Worm (Caenorhabditis elegans) whole organism, L4 larva: ENCODE measurements around the gene F26A1.1.

ENCODE experiments used
- D1046.2 ChIP-seq: fragments of 200-800 bp; sonication (Bioruptor generic); IDR thresholded peaks from 2 replicates; pipeline ENCODE4 v1.3.6; 2022; ENCODE audit warnings: missing genetic modification characterization, missing compliant biosample characterization
- F10B5.3 ChIP-seq: sonication (generic microtip); optimal IDR thresholded peaks from 2 replicates; lab custom pipeline; 2016; ENCODE audit warnings: mild to moderate bottlenecking, missing genetic modification characterization, missing compliant biosample characterization
- F37D6.2 ChIP-seq: sonication (generic microtip); optimal IDR thresholded peaks from 2 replicates; lab custom pipeline; 2016; ENCODE audit warnings: mild to moderate bottlenecking, missing genetic modification characterization, missing compliant biosample characterization
- F44E2.7 ChIP-seq: fragments of 200-800 bp; sonication (Bioruptor generic); IDR thresholded peaks from 2 replicates; pipeline ENCODE4 v2.1.2; 2022; ENCODE audit warnings: missing genetic modification characterization, missing compliant biosample characterization
- R02D3.7 ChIP-seq: fragments of 150-350 bp; sonication (generic microtip); optimal IDR thresholded peaks from 3 replicates; lab custom pipeline; 2014; ENCODE audit warnings: missing biosample characterization, missing genetic modification characterization
- T26A8.4 ChIP-seq: fragments of 200-800 bp; sonication (Bioruptor generic); IDR thresholded peaks from 2 replicates; pipeline ENCODE4 v1.3.6; 2022; ENCODE audit warnings: missing genetic modification characterization, missing compliant biosample characterization
- Y48G9A.11 ChIP-seq: fragments of 200-800 bp; sonication (Bioruptor generic); IDR thresholded peaks from 2 replicates; pipeline ENCODE4 v1.3.6; 2022; ENCODE audit warnings: missing genetic modification reagents, missing genetic modification characterization, missing compliant biosample characterization
- ZK337.2 ChIP-seq: fragments of 200-800 bp; sonication (Bioruptor generic); IDR thresholded peaks from 2 replicates; pipeline ENCODE4 v1.3.6; 2022; ENCODE audit warnings: missing genetic modification reagents, missing genetic modification characterization, missing compliant biosample characterization
- aly-2 ChIP-seq: sonication (generic microtip); optimal IDR thresholded peaks from 2 replicates; lab custom pipeline; 2018; ENCODE audit warnings: missing biosample characterization, missing genetic modification characterization
- attf-4 ChIP-seq: sonication (generic microtip); optimal IDR thresholded peaks from 3 replicates; lab custom pipeline; 2017; ENCODE audit warnings: missing biosample characterization, missing genetic modification characterization
- ceh-62 ChIP-seq: sonication (generic microtip); optimal IDR thresholded peaks from 2 replicates; lab custom pipeline; 2017; ENCODE audit warnings: missing biosample characterization, missing genetic modification characterization
- ceh-82 ChIP-seq: sonication (generic microtip); optimal IDR thresholded peaks from 2 replicates; lab custom pipeline; 2017; ENCODE audit warnings: missing biosample characterization, missing genetic modification characterization
- ces-1 ChIP-seq: fragments of 150-350 bp; sonication (generic microtip); optimal IDR thresholded peaks from 4 replicates; lab custom pipeline; 2014; ENCODE audit warnings: missing biosample characterization, missing genetic modification reagents, missing genetic modification characterization
- ctbp-1 ChIP-seq: fragments of 200-800 bp; sonication (Bioruptor generic); IDR thresholded peaks from 2 replicates; pipeline ENCODE4 v1.3.6; 2022; ENCODE audit warnings: missing genetic modification reagents, missing genetic modification characterization, missing compliant biosample characterization
- daf-8 ChIP-seq: fragments of 200-800 bp; sonication (Bioruptor generic); IDR thresholded peaks from 2 replicates; pipeline ENCODE4 v1.3.6; 2022; ENCODE audit warnings: missing genetic modification characterization, missing compliant biosample characterization
- duxl-1 ChIP-seq: sonication (generic microtip); optimal IDR thresholded peaks from 2 replicates; lab custom pipeline; 2016; ENCODE audit warnings: mild to moderate bottlenecking, missing genetic modification characterization, moderate library complexity, missing compliant biosample characterization; ENCODE audit not compliant: poor library complexity
- egl-43 ChIP-seq: fragments of 200-800 bp; sonication (Bioruptor generic); IDR thresholded peaks from 2 replicates; pipeline ENCODE4 v1.3.6; 2022; ENCODE audit warnings: missing genetic modification reagents, missing genetic modification characterization, missing compliant biosample characterization
- gei-8 ChIP-seq: fragments of 200-800 bp; sonication (Bioruptor generic); optimal IDR thresholded peaks from 2 replicates; lab custom pipeline; 2018; ENCODE audit warnings: mild to moderate bottlenecking, missing genetic modification characterization, missing compliant biosample characterization
- hif-1 ChIP-seq, 2 experiments: sonication (generic microtip); optimal IDR thresholded peaks; 2 replicates each; lab custom pipeline; 2016 to 2017; ENCODE audit warnings: missing compliant biosample characterization in 2 of 2, missing genetic modification characterization in 2 of 2, missing genetic modification reagents in 2 of 2, missing genotype in 2 of 2, mild to moderate bottlenecking in 1 of 2
- hlh-11 ChIP-seq: fragments of 200-800 bp; sonication (Bioruptor generic); optimal IDR thresholded peaks from 2 replicates; lab custom pipeline; 2018; ENCODE audit warnings: mild to moderate bottlenecking, missing genetic modification characterization, missing compliant biosample characterization
- lin-13 ChIP-seq: fragments of 150-350 bp; optimal IDR thresholded peaks from 2 replicates; lab custom pipeline; 2014; ENCODE audit warnings: missing biosample characterization, missing genetic modification reagents, missing genetic modification characterization
- lin-38 ChIP-seq: fragments of 200-800 bp; sonication (Bioruptor generic); IDR thresholded peaks from 2 replicates; pipeline ENCODE4 v1.3.6; 2022; ENCODE audit warnings: missing genetic modification reagents, missing genetic modification characterization, missing compliant biosample characterization
- lin-39 ChIP-seq: fragments of 150-350 bp; optimal IDR thresholded peaks from 2 replicates; lab custom pipeline; 2014; ENCODE audit warnings: missing biosample characterization, missing genetic modification reagents, missing genetic modification characterization
- lsy-2 ChIP-seq, 2 experiments: fragments of 150-350 bp in 1 of 2; sonication (generic microtip) in 1 of 2; optimal IDR thresholded peaks; 2 replicates each; lab custom pipeline; 2014 to 2017; ENCODE audit warnings: missing biosample characterization in 2 of 2, missing genetic modification characterization in 2 of 2
- mep-1 ChIP-seq: fragments of 150-350 bp; sonication (generic microtip); optimal IDR thresholded peaks from 3 replicates; lab custom pipeline; 2014; ENCODE audit warnings: missing biosample characterization, missing genetic modification characterization
- nhr-11 ChIP-seq: fragments of 150-350 bp; optimal IDR thresholded peaks from 2 replicates; lab custom pipeline; 2014; ENCODE audit warnings: missing biosample characterization, missing genetic modification characterization
- nhr-111 ChIP-seq: fragments of 200-800 bp; sonication (Bioruptor generic); optimal IDR thresholded peaks from 2 replicates; lab custom pipeline; 2018; ENCODE audit warnings: mild to moderate bottlenecking, missing genetic modification characterization, missing compliant biosample characterization
- nhr-237 ChIP-seq: sonication (generic microtip); optimal IDR thresholded peaks from 2 replicates; lab custom pipeline; 2017; ENCODE audit warnings: missing biosample characterization, missing genetic modification characterization
- nhr-41 ChIP-seq: fragments of 200-800 bp; sonication (Bioruptor generic); IDR thresholded peaks from 2 replicates; pipeline ENCODE4 v1.3.6; 2022; ENCODE audit warnings: missing genetic modification reagents, missing genetic modification characterization, missing compliant biosample characterization
- saeg-2 ChIP-seq: fragments of 200-800 bp; sonication (Bioruptor generic); IDR thresholded peaks from 2 replicates; pipeline ENCODE4 v1.3.6; 2022; ENCODE audit warnings: missing genetic modification reagents, missing genetic modification characterization, missing compliant biosample characterization
- sdz-12 ChIP-seq: fragments of 200-800 bp; sonication (Bioruptor generic); optimal IDR thresholded peaks from 2 replicates; lab custom pipeline; 2018; ENCODE audit warnings: mild to moderate bottlenecking, missing genetic modification characterization, missing compliant biosample characterization
- spr-3 ChIP-seq: fragments of 200-800 bp; sonication (Bioruptor generic); optimal IDR thresholded peaks from 2 replicates; lab custom pipeline; 2018; ENCODE audit warnings: mild to moderate bottlenecking, missing genetic modification characterization, missing compliant biosample characterization
- unc-130 ChIP-seq: sonication (generic microtip); optimal IDR thresholded peaks from 2 replicates; lab custom pipeline; 2016; ENCODE audit warnings: missing genetic modification reagents, missing genetic modification characterization, missing compliant biosample characterization
- zfp-2 ChIP-seq: sonication (generic microtip); optimal IDR thresholded peaks from 2 replicates; lab custom pipeline; 2016; ENCODE audit warnings: mild to moderate bottlenecking, missing genetic modification characterization, missing compliant biosample characterization
- zfp-3 ChIP-seq: fragments of 200-800 bp; sonication (Bioruptor generic); conservative IDR thresholded peaks from 2 replicates; pipeline ENCODE4 v1.3.6; 2022; ENCODE audit warnings: missing genetic modification reagents, missing genetic modification characterization, missing compliant biosample characterization
- zip-11 ChIP-seq: fragments of 200-800 bp; sonication (Bioruptor generic); IDR thresholded peaks from 2 replicates; pipeline ENCODE4 v1.3.6; 2022; ENCODE audit warnings: missing genetic modification characterization, missing compliant biosample characterization
- ztf-11 ChIP-seq: fragments of 150-350 bp; optimal IDR thresholded peaks from 2 replicates; lab custom pipeline; 2014; ENCODE audit warnings: missing biosample characterization, missing genetic modification characterization

F26A1.1 gene

ce11 chrIII:4809526-4810153 lies 40.7 kb upstream of the F26A1.1 start, which contains the start of gene pal-1:
pal-1 (minus strand) TSS chrIII:4809576.
- TF ChIP-seq F37D6.2 (no peak), zfp-3 (GFP tag; lab: Robert Waterston, UW) (no peak), daf-8 (GFP tag; lab: Robert Waterston, UW) (no peak), mep-1 (no peak), gei-8 (GFP tag; lab: Kevin White, UChicago) (no peak), hlh-11 (tag; lab: Kevin White, UChicago) (no peak), lin-39 (tag; lab: Kevin White, UChicago) (no peak), hif-1 (tag; optimal IDR thresholded peaks at IDR 0.05; lab: Kevin White, UChicago) (no peak), T26A8.4 (GFP tag; lab: Robert Waterston, UW) (no peak)

ce11 chrIII:4811195-4811594 lies 39.1 kb upstream of the F26A1.1 start, which contains the start of gene C38D4.7:
C38D4.7 (minus strand) TSS chrIII:4811295.
- TF ChIP-seq R02D3.7 (tag; lab: Kevin White, UChicago), result no peak
- no peak for TF ChIP-seq egl-43 (GFP tag; lab: Robert Waterston, UW)
- TF ChIP-seq F44E2.7 (GFP tag; lab: Robert Waterston, UW), result no peak
- no peak for TF ChIP-seq lsy-2 (tag; optimal IDR thresholded peaks at IDR 0.05; lab: Kevin White, UChicago)
- no peak for TF ChIP-seq Y48G9A.11 (GFP tag; lab: Robert Waterston, UW)
- no peak for TF ChIP-seq unc-130
- TF ChIP-seq aly-2 (tag; lab: Kevin White, UChicago), result no peak
- no peak for TF ChIP-seq ZK337.2 (GFP tag; lab: Robert Waterston, UW)
- TF ChIP-seq F10B5.3 (tag; lab: Kevin White, UChicago), result no peak
- TF ChIP-seq sdz-12, result no peak
- TF ChIP-seq nhr-111 (GFP tag; lab: Kevin White, UChicago), result no peak
- TF ChIP-seq lin-38 (GFP tag; lab: Robert Waterston, UW), result no peak
- no peak for TF ChIP-seq saeg-2 (GFP tag; lab: Robert Waterston, UW)
- no peak for TF ChIP-seq zip-11 (GFP tag; lab: Robert Waterston, UW)
- TF ChIP-seq spr-3 (GFP tag; lab: Kevin White, UChicago), result no peak
- TF ChIP-seq ztf-11 (tag; lab: Kevin White, UChicago), result no peak
- no peak for TF ChIP-seq ces-1
- no peak for TF ChIP-seq D1046.2
- TF ChIP-seq, all 104 proteins: peak for 0

ce11 chrIII:4814730-4815129 lies 35.6 kb upstream of the F26A1.1 start, which contains the start of gene arl-6:
arl-6 (minus strand) TSS chrIII:4814830.
- no peak for TF ChIP-seq F10B5.3 (tag; lab: Kevin White, UChicago)
- no peak for TF ChIP-seq gei-8 (GFP tag; lab: Kevin White, UChicago)
- TF ChIP-seq ceh-62, result no peak
- TF ChIP-seq, all 104 proteins: peak for 0

- TF ChIP-seq nhr-237, result no peak
- TF ChIP-seq attf-4 (tag; lab: Kevin White, UChicago), result no peak
- TF ChIP-seq nhr-11 (tag; lab: Kevin White, UChicago), result no peak
- no peak for TF ChIP-seq nhr-41 (GFP tag; lab: Robert Waterston, UW)
- TF ChIP-seq zfp-2 (tag; lab: Kevin White, UChicago), result no peak
- no peak for TF ChIP-seq duxl-1
- no peak for TF ChIP-seq lin-13 (GFP tag; lab: Kevin White, UChicago)
- no peak for TF ChIP-seq ctbp-1
- TF ChIP-seq ceh-82 (tag; lab: Kevin White, UChicago), result no peak
- TF ChIP-seq, all 104 proteins: peak for 0
Measured at ce11 chrIII:4817240-4817639, 33.1 kb upstream of the F26A1.1 start, which contains the start of gene F26A1.4. F26A1.4 (plus strand) TSS chrIII:4817540.
